Worm (Caenorhabditis elegans) whole organism, young adult: ENCODE data around the gene K02G10.5.

ENCODE experiments used
- B0261.1 ChIP-seq: sonication (generic microtip); optimal IDR thresholded peaks from 2 replicates; lab custom pipeline; 2016; ENCODE audit warnings: mild to moderate bottlenecking, missing genetic modification characterization, moderate library complexity, missing compliant biosample characterization
- F23B12.7 ChIP-seq: sonication (generic microtip); optimal IDR thresholded peaks from 2 replicates; lab custom pipeline; 2017; ENCODE audit warnings: missing genetic modification characterization, mild to moderate bottlenecking, missing compliant biosample characterization, antibody characterized with exemption, moderate library complexity; ENCODE audit not compliant: insufficient read depth
- F33H1.4 ChIP-seq: fragments of 200-800 bp; sonication (Bioruptor generic); IDR thresholded peaks from 2 replicates; pipeline ENCODE4 v1.3.6; 2022; ENCODE audit warnings: missing genetic modification reagents, missing genetic modification characterization, missing compliant biosample characterization
- F39B2.1 ChIP-seq: fragments of 200-800 bp; sonication (Bioruptor generic); IDR thresholded peaks from 2 replicates; pipeline ENCODE4 v1.3.6; 2022; ENCODE audit warnings: missing genetic modification reagents, missing genetic modification characterization, missing compliant biosample characterization
- K11D2.4 ChIP-seq: fragments of 200-800 bp; sonication (Bioruptor generic); IDR thresholded peaks from 2 replicates; pipeline ENCODE4 v1.3.6; 2022; ENCODE audit warnings: missing genetic modification reagents, missing genetic modification characterization, missing compliant biosample characterization
- Y56A3A.18 ChIP-seq: fragments of 200-800 bp; sonication (Bioruptor generic); IDR thresholded peaks from 2 replicates; pipeline ENCODE4 v1.3.6; 2022; ENCODE audit warnings: missing genetic modification reagents, missing genetic modification characterization, missing compliant biosample characterization
- Y67H2A.10 ChIP-seq: fragments of 200-800 bp; sonication (Bioruptor generic); conservative IDR thresholded peaks from 2 replicates; pipeline ENCODE4 v1.3.6; 2022; ENCODE audit warnings: missing genetic modification reagents, missing genetic modification characterization, missing compliant biosample characterization
- Y95B8A.8 ChIP-seq: fragments of 200-800 bp; sonication (Bioruptor generic); IDR thresholded peaks from 2 replicates; pipeline ENCODE4 v1.3.6; 2022; ENCODE audit warnings: missing genetic modification reagents, missing genetic modification characterization, missing compliant biosample characterization
- ama-1 ChIP-seq, 3 experiments: fragments of 150-350 bp in 1 of 3; sonication (generic microtip) in 2 of 3; optimal IDR thresholded peaks; 2 replicates each; lab custom pipeline; 2014 to 2018; ENCODE audit warnings: missing biosample characterization in 2 of 3, missing genetic modification characterization in 2 of 3, missing genetic modification reagents in 2 of 3
- athp-1 ChIP-seq: sonication (generic microtip); optimal IDR thresholded peaks from 2 replicates; lab custom pipeline; 2017; ENCODE audit warnings: mild to moderate bottlenecking, missing genetic modification characterization, missing compliant biosample characterization
- attf-5 ChIP-seq: fragments of 200-800 bp; sonication (Bioruptor generic); optimal IDR thresholded peaks from 2 replicates; lab custom pipeline; 2018; ENCODE audit warnings: mild to moderate bottlenecking, missing genetic modification characterization, missing compliant biosample characterization
- cebp-1 ChIP-seq, 2 experiments: fragments of 200-800 bp in 1 of 2; sonication (Bioruptor generic) in 1 of 2; sonication (generic microtip) in 1 of 2; IDR thresholded peaks in 1 of 2; optimal IDR thresholded peaks in 1 of 2; 2 replicates each; pipeline versions ENCODE4 v1.3.6 to Lab custom; 2017 to 2022; ENCODE audit warnings: missing compliant biosample characterization in 2 of 2, missing genetic modification characterization in 2 of 2, mild to moderate bottlenecking in 1 of 2, missing genetic modification reagents in 1 of 2, moderate library complexity in 1 of 2
- ceh-27 ChIP-seq: fragments of 200-800 bp; sonication (Bioruptor generic); optimal IDR thresholded peaks from 2 replicates; lab custom pipeline; 2018; ENCODE audit warnings: mild to moderate bottlenecking, missing genetic modification characterization, moderate library complexity, missing compliant biosample characterization
- ceh-79 ChIP-seq: sonication (generic microtip); optimal IDR thresholded peaks from 2 replicates; lab custom pipeline; 2017; ENCODE audit warnings: mild to moderate bottlenecking, missing genetic modification characterization, missing compliant biosample characterization
- chd-7 ChIP-seq: sonication (generic microtip); optimal IDR thresholded peaks from 2 replicates; lab custom pipeline; 2016; ENCODE audit warnings: mild to moderate bottlenecking, missing genetic modification characterization, moderate library complexity, missing compliant biosample characterization
- die-1 ChIP-seq: sonication (generic microtip); optimal IDR thresholded peaks from 2 replicates; lab custom pipeline; 2016; ENCODE audit warnings: missing genotype, mild to moderate bottlenecking, missing genetic modification characterization, missing compliant biosample characterization
- efl-1 ChIP-seq: fragments of 150-350 bp; optimal IDR thresholded peaks from 2 replicates; lab custom pipeline; 2014; ENCODE audit warnings: missing biosample characterization, missing genetic modification reagents, missing genetic modification characterization
- ekl-4 ChIP-seq: fragments of 200-800 bp; sonication (Bioruptor generic); IDR thresholded peaks from 2 replicates; pipeline ENCODE4 v1.3.6; 2022; ENCODE audit warnings: missing genetic modification reagents, missing genetic modification characterization, missing compliant biosample characterization
- ets-4 ChIP-seq: fragments of 200-800 bp; sonication (Bioruptor generic); optimal IDR thresholded peaks from 2 replicates; lab custom pipeline; 2018; ENCODE audit warnings: mild to moderate bottlenecking, missing genetic modification characterization, missing compliant biosample characterization
- gei-17 ChIP-seq: fragments of 200-800 bp; sonication (Bioruptor generic); optimal IDR thresholded peaks from 2 replicates; lab custom pipeline; 2018; ENCODE audit warnings: mild to moderate bottlenecking, missing genetic modification characterization, missing compliant biosample characterization
- him-1 ChIP-seq: sonication (generic microtip); optimal IDR thresholded peaks from 2 replicates; lab custom pipeline; 2016; ENCODE audit warnings: missing genotype, missing genetic modification reagents, missing genetic modification characterization, missing compliant biosample characterization
- hlh-26 ChIP-seq: fragments of 200-800 bp; sonication (Bioruptor generic); conservative IDR thresholded peaks from 2 replicates; pipeline ENCODE4 v1.3.6; 2022; ENCODE audit warnings: missing genetic modification reagents, missing genetic modification characterization, missing compliant biosample characterization
- let-526 ChIP-seq: fragments of 200-800 bp; sonication (Bioruptor generic); IDR thresholded peaks from 2 replicates; pipeline ENCODE4 v1.3.6; 2022; ENCODE audit warnings: missing genetic modification reagents, missing genetic modification characterization, missing compliant biosample characterization
- lin-54 ChIP-seq: fragments of 200-800 bp; sonication (Bioruptor generic); optimal IDR thresholded peaks from 2 replicates; lab custom pipeline; 2018; ENCODE audit warnings: mild to moderate bottlenecking, missing genetic modification characterization, missing compliant biosample characterization
- madf-10 ChIP-seq: sonication (generic microtip); optimal IDR thresholded peaks from 2 replicates; lab custom pipeline; 2016; ENCODE audit warnings: mild to moderate bottlenecking, missing genetic modification characterization, missing compliant biosample characterization
- madf-3 ChIP-seq: fragments of 200-800 bp; sonication (Bioruptor generic); IDR thresholded peaks from 2 replicates; pipeline ENCODE4 v1.3.6; 2022; ENCODE audit warnings: missing genetic modification reagents, missing genetic modification characterization, missing compliant biosample characterization
- mcd-1 ChIP-seq: fragments of 200-800 bp; sonication (Bioruptor generic); IDR thresholded peaks from 2 replicates; pipeline ENCODE4 v1.3.6; 2022; ENCODE audit warnings: missing genetic modification reagents, missing genetic modification characterization, missing compliant biosample characterization
- mel-28 ChIP-seq: sonication (generic microtip); optimal IDR thresholded peaks from 2 replicates; lab custom pipeline; 2016; ENCODE audit warnings: borderline replicate concordance, mild to moderate bottlenecking, missing genetic modification characterization, missing compliant biosample characterization
- nfyb-1 ChIP-seq: fragments of 200-800 bp; sonication (Bioruptor generic); IDR thresholded peaks from 2 replicates; pipeline ENCODE4 v1.3.6; 2022; ENCODE audit warnings: missing genetic modification reagents, missing genetic modification characterization, missing compliant biosample characterization
- nhr-80 ChIP-seq: sonication (generic microtip); optimal IDR thresholded peaks from 2 replicates; lab custom pipeline; 2016; ENCODE audit warnings: missing genetic modification characterization, missing compliant biosample characterization
- pbrm-1 ChIP-seq: fragments of 200-800 bp; sonication (Bioruptor generic); IDR thresholded peaks from 2 replicates; pipeline ENCODE4 v1.3.6; 2022; ENCODE audit warnings: missing genetic modification reagents, missing genetic modification characterization, missing compliant biosample characterization
- pha-4 ChIP-seq: fragments of 150-350 bp; sonication (generic microtip); optimal IDR thresholded peaks from 2 replicates; lab custom pipeline; 2014; ENCODE audit warnings: missing biosample characterization, missing genetic modification reagents, missing genetic modification characterization
- sdz-38 ChIP-seq: sonication (generic microtip); optimal IDR thresholded peaks from 2 replicates; lab custom pipeline; 2016; ENCODE audit warnings: missing genotype, missing genetic modification characterization, missing compliant biosample characterization
- sea-2 ChIP-seq: fragments of 200-800 bp; sonication (Bioruptor generic); IDR thresholded peaks from 2 replicates; pipeline ENCODE4 v1.3.6; 2022; ENCODE audit warnings: missing genetic modification characterization, missing compliant biosample characterization
- snpc-3.4 ChIP-seq: sonication (generic microtip); optimal IDR thresholded peaks from 2 replicates; lab custom pipeline; 2017; ENCODE audit warnings: missing genetic modification characterization, mild to moderate bottlenecking, missing compliant biosample characterization, antibody characterized with exemption, moderate library complexity, missing genotype, missing genetic modification reagents
- zim-3 ChIP-seq: sonication (generic microtip); optimal IDR thresholded peaks from 2 replicates; lab custom pipeline; 2017; ENCODE audit warnings: mild to moderate bottlenecking, missing genetic modification characterization, moderate library complexity, missing compliant biosample characterization
- ztf-25 ChIP-seq: fragments of 200-800 bp; sonication (Bioruptor generic); IDR thresholded peaks from 2 replicates; pipeline ENCODE4 v1.3.6; 2022; ENCODE audit warnings: missing genetic modification reagents, missing genetic modification characterization, missing compliant biosample characterization

Gene K02G10.5

DNA sequence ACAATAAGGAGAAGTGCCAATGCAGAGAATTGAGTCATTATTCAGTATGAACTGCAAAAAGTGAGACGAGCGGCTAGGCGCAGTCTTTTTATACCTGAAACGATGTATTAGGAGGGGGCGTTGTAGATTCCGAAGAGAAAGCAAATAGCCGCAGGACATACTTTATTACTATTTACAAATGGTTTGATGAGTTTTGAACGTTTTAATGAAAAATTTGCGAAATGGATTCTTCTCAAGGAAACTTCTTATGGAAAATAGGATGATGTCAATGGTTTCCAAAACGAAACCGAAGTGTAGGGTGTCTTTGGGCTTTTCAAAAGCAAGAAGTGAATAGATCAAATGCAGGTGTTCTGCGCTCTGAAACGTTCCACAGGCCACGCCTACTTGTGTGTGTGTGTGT is 13.0 kb downstream of the K02G10.5 start, which contains the start of gene flp-11:
flp-11 (minus strand) TSS at position 101 of the 400 bp plus-strand sequence.
- TF ChIP-seq K11D2.4 (GFP tag; lab: Robert Waterston, UW) (no peak), die-1 (tag; lab: Kevin White, UChicago) (no peak), mcd-1 (GFP tag; lab: Robert Waterston, UW) (no peak), snpc-3.4 (no peak), madf-3 (GFP tag; lab: Robert Waterston, UW) (no peak), ceh-79 (tag; lab: Kevin White, UChicago) (no peak), zim-3 (tag; lab: Kevin White, UChicago) (no peak), Y56A3A.18 (GFP tag; lab: Robert Waterston, UW) (no peak), sdz-38 (no peak), let-526 (GFP tag; lab: Robert Waterston, UW) (no peak), sea-2 (GFP tag; lab: Robert Waterston, UW) (no peak), gei-17 (no peak), F33H1.4 (no peak), cebp-1 (GFP tag; IDR thresholded peaks at IDR 0.05; lab: Robert Waterston, UW) (no peak), cebp-1 (tag; optimal IDR thresholded peaks at IDR 0.05; lab: Kevin White, UChicago) (no peak), ama-1 (optimal IDR thresholded peaks at IDR 0.05; lab: Kevin White, UChicago) (no peak), ama-1 (GFP tag; optimal IDR thresholded peaks at IDR 0.05; lab: Kevin White, UChicago) (no peak), F23B12.7 (tag; lab: Kevin White, UChicago) (no peak), pha-4 (no peak), ekl-4 (GFP tag; lab: Robert Waterston, UW) (no peak)

DNA sequence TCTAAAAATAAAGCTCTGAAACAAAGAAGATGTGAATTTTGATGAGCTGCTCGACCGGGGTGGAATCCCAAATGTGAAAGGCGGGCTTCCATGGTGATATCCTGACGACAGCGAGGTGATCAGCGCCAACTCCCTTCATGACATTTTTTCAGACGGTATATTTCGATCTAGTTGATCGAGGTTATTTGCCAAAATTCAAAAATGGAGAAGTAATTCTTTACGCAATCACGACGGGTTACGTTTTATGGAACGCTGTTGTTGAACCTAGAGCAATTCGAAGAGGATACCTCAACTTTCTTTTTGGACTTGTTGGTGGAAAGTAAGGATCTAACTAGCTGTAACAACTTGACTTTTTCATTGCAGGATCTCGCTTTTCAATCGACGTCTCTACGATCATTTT is 14.3 kb downstream of the K02G10.5 start:
- TF ChIP-seq Y95B8A.8 (no peak), nfyb-1 (0 out of 2 replicates have a peak, but pooled peaks have one; percentile 22), him-1 (tag; lab: Kevin White, UChicago) (no peak)

DNA sequence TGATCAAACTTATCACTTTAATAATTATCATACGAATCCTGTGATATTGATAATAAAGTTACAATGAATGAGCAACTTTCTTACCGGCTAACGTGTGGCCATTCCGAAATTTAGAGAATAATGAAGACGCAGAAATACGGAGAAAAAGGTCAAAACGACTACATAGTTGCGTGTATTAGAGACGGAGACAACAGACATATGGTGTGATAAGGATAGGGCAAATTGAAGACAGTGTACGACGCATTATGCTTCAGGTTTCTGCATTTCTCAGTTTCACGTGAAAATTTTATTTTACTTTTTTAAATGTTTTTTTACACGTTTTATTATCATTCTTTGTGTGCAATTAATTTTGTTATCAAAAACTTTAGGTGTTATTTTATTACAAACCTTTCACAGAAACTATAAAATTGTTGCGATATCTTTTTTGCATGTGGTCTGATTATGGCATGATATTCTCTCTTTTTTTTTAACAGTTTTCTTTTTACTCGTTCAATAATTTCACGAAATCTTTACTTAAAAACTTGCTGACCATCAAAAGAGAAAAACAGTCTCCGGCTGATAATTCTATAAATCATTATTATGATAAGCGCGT is 17.7 kb downstream of the K02G10.5 start, which contains the start of gene tmem-135:
tmem-135 (plus strand) TSS at position 542 of the 592 bp plus-strand sequence.
- TF ChIP-seq hlh-26 (GFP tag; lab: Robert Waterston, UW) = no peak
- peak; percentile 6 for TF ChIP-seq nhr-80 (tag; lab: Kevin White, UChicago)
- TF ChIP-seq efl-1 = no peak
- no peak for TF ChIP-seq let-526 (GFP tag; lab: Robert Waterston, UW)
- no peak for TF ChIP-seq F39B2.1 (GFP tag; lab: Robert Waterston, UW)

DNA sequence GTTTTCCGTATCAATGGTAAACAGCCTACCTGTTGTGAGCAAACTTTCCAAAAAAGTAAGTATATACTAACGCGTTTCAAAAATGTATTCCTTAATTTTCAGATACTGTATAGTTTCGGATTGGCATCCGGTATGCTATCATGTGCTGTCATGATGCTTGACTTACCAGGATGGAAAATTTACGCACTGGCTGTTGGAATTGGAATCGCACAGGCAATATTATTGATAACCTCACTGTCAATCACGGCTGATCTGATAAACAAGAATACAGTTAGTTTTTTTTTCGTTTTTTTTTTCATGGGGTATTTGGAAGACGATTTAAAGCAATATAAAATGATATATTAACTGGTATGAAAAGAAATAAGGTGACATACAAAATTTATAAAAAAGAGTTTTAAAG is 19.2 kb downstream of the K02G10.5 start:
- TF ChIP-seq nhr-80 (tag; lab: Kevin White, UChicago) (peak; percentile 76), ets-4 (GFP tag; lab: Kevin White, UChicago) (peak; percentile 88), ztf-25 (no peak)
- TF ChIP-seq, all 124 proteins: peak for 2

DNA sequence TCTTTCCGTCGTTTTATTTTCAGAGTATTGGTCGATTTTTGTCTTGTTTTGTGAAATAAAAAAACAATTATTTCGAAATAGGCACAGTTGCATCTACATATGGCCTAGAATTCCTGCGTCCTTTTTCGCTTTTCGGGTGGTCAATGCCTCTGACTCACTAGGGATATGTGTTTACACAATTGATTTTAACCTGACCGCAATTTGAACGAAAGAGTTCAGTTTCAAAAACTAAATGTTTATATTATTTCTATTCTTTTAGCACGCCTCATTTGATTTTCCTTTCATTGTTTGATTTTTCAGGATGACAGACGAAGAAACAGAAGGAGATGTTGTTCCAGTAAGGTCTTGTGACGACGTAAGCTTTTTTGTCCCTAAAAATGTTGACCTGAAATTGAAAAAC is 23.2 kb downstream of the K02G10.5 start, which contains the start of gene mfsd-12:
mfsd-12 (plus strand) TSS at position 301 of the 400 bp plus-strand sequence.
- TF ChIP-seq ceh-27 (GFP tag; lab: Kevin White, UChicago) (no peak), cebp-1 (GFP tag; IDR thresholded peaks at IDR 0.05; lab: Robert Waterston, UW) (0 out of 2 replicates have a peak, but pooled peaks have one; percentile 24), cebp-1 (tag; optimal IDR thresholded peaks at IDR 0.05; lab: Kevin White, UChicago) (peak; percentile 69)
- TF ChIP-seq, all 124 proteins: peak for 1

DNA sequence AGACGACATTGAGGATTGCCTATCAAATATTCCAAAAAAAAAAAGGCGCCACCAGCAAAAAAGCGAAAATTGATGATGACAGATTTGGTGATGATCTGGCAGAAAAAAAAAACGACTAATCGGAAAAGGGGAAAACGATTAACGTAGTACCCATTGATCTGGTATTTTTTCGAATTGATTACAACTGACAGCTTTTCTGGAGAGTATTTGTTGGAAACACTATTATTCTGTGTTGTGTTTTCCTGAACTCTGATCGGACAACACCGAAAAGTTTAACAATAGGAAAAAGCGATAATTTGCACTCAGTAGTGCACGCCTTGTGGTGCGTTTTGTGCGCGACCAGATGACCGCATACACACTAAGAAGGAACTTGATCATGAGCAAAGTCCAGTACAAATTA is 26.3 kb downstream of the K02G10.5 start:
- TF ChIP-seq zim-3 (tag; lab: Kevin White, UChicago) (no peak), lin-54 (GFP tag; lab: Kevin White, UChicago) (no peak), athp-1 (tag; lab: Kevin White, UChicago) (no peak), madf-10 (tag; lab: Kevin White, UChicago) (no peak), B0261.1 (tag; lab: Kevin White, UChicago) (no peak), mel-28 (tag; lab: Kevin White, UChicago) (no peak), F39B2.1 (GFP tag; lab: Robert Waterston, UW) (no peak), pbrm-1 (no peak), attf-5 (GFP tag; lab: Kevin White, UChicago) (no peak), chd-7 (tag; lab: Kevin White, UChicago) (no peak), Y67H2A.10 (GFP tag; lab: Robert Waterston, UW) (no peak)
- TF ChIP-seq, all 124 proteins: peak for 0
